Worm (Caenorhabditis elegans): ENCODE data around the gene Y80D3A.8.

Gene Y80D3A.8

ce11 chrV:18930748-18931147 is 9.7 kb upstream of the Y80D3A.8 start:
- no peak for TF ChIP-seq ceh-18 (tag; optimal IDR thresholded peaks at IDR 0.05)
- no peak for TF ChIP-seq mec-3 (tag; optimal IDR thresholded peaks at IDR 0.05; ENCODE audit: borderline replicate concordance)
- TF ChIP-seq gmeb-2 (tag; optimal IDR thresholded peaks at IDR 0.05), result no peak
- no peak for TF ChIP-seq eyg-1 (tag; optimal IDR thresholded peaks at IDR 0.05)
- no peak for TF ChIP-seq unc-3 (GFP tag; conservative IDR thresholded peaks at IDR 0.05)
- TF ChIP-seq unc-3 (tag; optimal IDR thresholded peaks at IDR 0.05), result no peak
- no peak for TF ChIP-seq ceh-30 (tag; optimal IDR thresholded peaks at IDR 0.05)
- TF ChIP-seq madf-2 (tag; optimal IDR thresholded peaks at IDR 0.05), result no peak

ce11 chrV:18931279-18931678 is 9.2 kb upstream of the Y80D3A.8 start, which contains the start of gene ptr-22:
TSS of gene ptr-22 (minus strand) at chrV:18931379.
- TF ChIP-seq sox-4 (tag; optimal IDR thresholded peaks at IDR 0.05) (no peak), madf-2 (tag; optimal IDR thresholded peaks at IDR 0.05) (no peak), nhr-11 (tag; optimal IDR thresholded peaks at IDR 0.05) (no peak), T23F11.4 (GFP tag; optimal IDR thresholded peaks at IDR 0.05) (no peak), ceh-45 (GFP tag; IDR thresholded peaks at IDR 0.05) (no peak), ceh-30 (tag; optimal IDR thresholded peaks at IDR 0.05) (no peak), pha-2 (tag; optimal IDR thresholded peaks at IDR 0.05) (no peak), hlh-13 (GFP tag; optimal IDR thresholded peaks at IDR 0.05) (no peak), Y22D7AL.16 (tag; optimal IDR thresholded peaks at IDR 0.05) (no peak), fax-1 (tag; optimal IDR thresholded peaks at IDR 0.05) (no peak), npax-4 (tag; optimal IDR thresholded peaks at IDR 0.05) (no peak), lim-6 (tag; optimal IDR thresholded peaks at IDR 0.05) (no peak), ceh-31 (tag; optimal IDR thresholded peaks at IDR 0.05) (no peak), lin-11 (tag; optimal IDR thresholded peaks at IDR 0.05) (no peak), nhr-232 (tag; optimal IDR thresholded peaks at IDR 0.05) (no peak), ceh-34 (tag; optimal IDR thresholded peaks at IDR 0.05) (no peak), K02D7.2 (tag; optimal IDR thresholded peaks at IDR 0.05) (no peak), hlh-6 (tag; optimal IDR thresholded peaks at IDR 0.05) (no peak)

- TF ChIP-seq nhr-11 (tag; optimal IDR thresholded peaks at IDR 0.05), result peak; percentile 6
- TF ChIP-seq nfya-1 (tag; optimal IDR thresholded peaks at IDR 0.05), result no peak
- TF ChIP-seq unc-55 (GFP tag; optimal IDR thresholded peaks at IDR 0.05), result no peak
Observed at ce11 chrV:18934539-18934938, 5.9 kb upstream of the Y80D3A.8 start.

- TF ChIP-seq tbx-2 (tag; optimal IDR thresholded peaks at IDR 0.05) (no peak), Y22D7AL.16 (tag; optimal IDR thresholded peaks at IDR 0.05) (no peak), ttx-3 (tag; optimal IDR thresholded peaks at IDR 0.05) (no peak), nhr-232 (tag; optimal IDR thresholded peaks at IDR 0.05) (no peak), hlh-30 (tag; optimal IDR thresholded peaks at IDR 0.05; ENCODE audit: insufficient read depth) (no peak), ceh-48 (tag; optimal IDR thresholded peaks at IDR 0.05) (no peak), pax-1 (tag; optimal IDR thresholded peaks at IDR 0.05) (no peak), pha-4 (tag; optimal IDR thresholded peaks at IDR 0.05) (no peak), madf-2 (tag; optimal IDR thresholded peaks at IDR 0.05) (no peak), fkh-10 (GFP tag; optimal IDR thresholded peaks at IDR 0.05) (no peak), ceh-19 (GFP tag; optimal IDR thresholded peaks at IDR 0.05) (no peak), pat-9 (tag; optimal IDR thresholded peaks at IDR 0.05) (no peak), C38D4.7 (GFP tag; optimal IDR thresholded peaks at IDR 0.05) (no peak), ceh-24 (tag; optimal IDR thresholded peaks at IDR 0.05) (no peak), eyg-1 (tag; optimal IDR thresholded peaks at IDR 0.05) (no peak), hlh-15 (tag; optimal IDR thresholded peaks at IDR 0.05) (no peak), ref-2 (tag; optimal IDR thresholded peaks at IDR 0.05) (no peak), hlh-8 (tag; optimal IDR thresholded peaks at IDR 0.05) (no peak), pqm-1 (tag; optimal IDR thresholded peaks at IDR 0.05) (no peak), ceh-45 (GFP tag; IDR thresholded peaks at IDR 0.05) (no peak)
Observed at ce11 chrV:18937578-18937977, 2.9 kb upstream of the Y80D3A.8 start.
